Worm (Caenorhabditis elegans) whole organism, L4 larva: Measurements from ENCODE around the gene C15H11.1.

Experiments
- ama-1 ChIP-seq: fragments of 150-350 bp; optimal IDR thresholded peaks from 2 replicates; lab custom pipeline; 2014; ENCODE audit warnings: inconsistent platforms, mixed read lengths
- ceh-20 ChIP-seq: fragments of 200-800 bp; sonication (Bioruptor generic); IDR thresholded peaks from 2 replicates; pipeline ENCODE4 v1.3.6; 2022; ENCODE audit warnings: missing genetic modification reagents, missing genetic modification characterization, missing compliant biosample characterization
- saeg-2 ChIP-seq: fragments of 200-800 bp; sonication (Bioruptor generic); IDR thresholded peaks from 2 replicates; pipeline ENCODE4 v1.3.6; 2022; ENCODE audit warnings: missing genetic modification reagents, missing genetic modification characterization, missing compliant biosample characterization

- TF ChIP-seq saeg-2 (GFP tag; lab: Robert Waterston, UW) (no peak), ceh-20 (GFP tag; lab: Robert Waterston, UW) (no peak), ama-1 (no peak)
These were observed 1.1 kb downstream of the C15H11.1 start, which contains the start of gene C15H11.13 for ce11 chrV:14394743-14395142.
